Worm (Caenorhabditis elegans): ENCODE data around the gene Y82E9BR.10.
"Not testable (repeated sequence)": the region's sequence is repeated elsewhere in the genome, so short reads cannot be mapped to it uniquely, and the experiment has no call there.

- TF ChIP-seq ceh-22 (tag; optimal IDR thresholded peaks at IDR 0.05); ceh-19 (GFP tag; optimal IDR thresholded peaks at IDR 0.05): not testable (repeated sequence)
Observed at ce11 chrIII:1375491-1375890, at the start of gene Y82E9BR.10.
